Worm (Caenorhabditis elegans) whole organism, L1 larva: ENCODE data around the gene T28H10.2.

Experiments
- C04F5.9 ChIP-seq: sonication (generic microtip); optimal IDR thresholded peaks from 2 replicates; lab custom pipeline; 2016; ENCODE audit warnings: missing genetic modification characterization, missing compliant biosample characterization
- C34B4.2 ChIP-seq: sonication (generic microtip); optimal IDR thresholded peaks from 2 replicates; lab custom pipeline; 2017; ENCODE audit warnings: mild to moderate bottlenecking, missing genetic modification characterization, missing compliant biosample characterization
- aha-1 ChIP-seq: fragments of 150-350 bp; optimal IDR thresholded peaks from 2 replicates; lab custom pipeline; 2014; ENCODE audit warnings: missing biosample characterization, missing genetic modification characterization
- ama-1 ChIP-seq: fragments of 150-350 bp; optimal IDR thresholded peaks from 2 replicates; lab custom pipeline; 2014
- ceh-63 ChIP-seq: fragments of 200-800 bp; sonication (Bioruptor generic); optimal IDR thresholded peaks from 2 replicates; lab custom pipeline; 2018; ENCODE audit warnings: mild to moderate bottlenecking, missing genetic modification characterization, missing compliant biosample characterization
- ceh-88 ChIP-seq: fragments of 200-800 bp; sonication (Bioruptor generic); IDR thresholded peaks from 2 replicates; pipeline ENCODE4 v1.3.6; 2022; ENCODE audit warnings: missing genetic modification characterization, missing compliant biosample characterization
- ceh-90 ChIP-seq: sonication (generic microtip); optimal IDR thresholded peaks from 2 replicates; lab custom pipeline; 2016; ENCODE audit warnings: missing genetic modification characterization, missing compliant biosample characterization
- ces-1 ChIP-seq: fragments of 150-350 bp; optimal IDR thresholded peaks from 2 replicates; lab custom pipeline; 2014; ENCODE audit warnings: missing biosample characterization, missing genetic modification reagents, missing genetic modification characterization
- dpl-1 ChIP-seq, 3 experiments: fragments of 150-350 bp in 2 of 3; sonication (generic microtip) in 1 of 3; optimal IDR thresholded peaks; 2 replicates each; lab custom pipeline; 2014 to 2017; ENCODE audit warnings: missing biosample characterization in 3 of 3, missing genetic modification characterization in 3 of 3, missing genetic modification reagents in 3 of 3
- dsc-1 ChIP-seq: sonication (generic microtip); optimal IDR thresholded peaks from 2 replicates; lab custom pipeline; 2016; ENCODE audit warnings: mild to moderate bottlenecking, missing genetic modification characterization, missing compliant biosample characterization
- efl-1 ChIP-seq, 4 experiments: fragments of 150-350 bp; optimal IDR thresholded peaks in 3 of 4; peaks in 1 of 4; 1 replicate in 1 of 4; 2 replicates in 3 of 4; lab custom pipeline; 2014; ENCODE audit warnings: missing biosample characterization in 2 of 4, missing genetic modification characterization in 2 of 4, missing genetic modification reagents in 2 of 4
- efl-3 ChIP-seq: fragments of 200-800 bp; sonication (Bioruptor generic); optimal IDR thresholded peaks from 2 replicates; lab custom pipeline; 2018; ENCODE audit warnings: mild to moderate bottlenecking, missing genetic modification characterization, missing compliant biosample characterization
- egl-13 ChIP-seq: sonication (generic microtip); optimal IDR thresholded peaks from 2 replicates; lab custom pipeline; 2016; ENCODE audit warnings: missing genotype, missing genetic modification reagents, missing genetic modification characterization, missing compliant biosample characterization
- elt-2 ChIP-seq: sonication (generic microtip); optimal IDR thresholded peaks from 2 replicates; lab custom pipeline; 2016; ENCODE audit warnings: missing genetic modification characterization, mild to moderate bottlenecking, inconsistent platforms, missing compliant biosample characterization, missing genetic modification reagents
- elt-3 ChIP-seq, 6 experiments: fragments of 150-350 bp in 1 of 6; sonication (generic microtip); optimal IDR thresholded peaks; 2 replicates each; lab custom pipeline; 2017 to 2018; ENCODE audit warnings: missing biosample characterization in 6 of 6, missing genetic modification characterization in 6 of 6, inconsistent platforms in 1 of 6
- fkh-10 ChIP-seq: sonication (generic microtip); optimal IDR thresholded peaks from 2 replicates; lab custom pipeline; 2017; ENCODE audit warnings: missing biosample characterization, missing genetic modification reagents, missing genetic modification characterization
- fkh-4 ChIP-seq: sonication (generic microtip); optimal IDR thresholded peaks from 2 replicates; lab custom pipeline; 2016; ENCODE audit warnings: missing compliant biosample characterization, missing genetic modification characterization, borderline replicate concordance
- fkh-8 ChIP-seq: sonication (generic microtip); optimal IDR thresholded peaks from 2 replicates; lab custom pipeline; 2016; ENCODE audit warnings: mild to moderate bottlenecking, missing genetic modification characterization, missing compliant biosample characterization
- fos-1 ChIP-seq: fragments of 150-350 bp; optimal IDR thresholded peaks from 2 replicates; lab custom pipeline; 2014; ENCODE audit warnings: missing biosample characterization, missing genetic modification characterization
- grh-1 ChIP-seq: fragments of 200-800 bp; sonication (Bioruptor generic); IDR thresholded peaks from 2 replicates; pipeline ENCODE4 v1.3.6; 2022; ENCODE audit warnings: missing genetic modification reagents, missing genetic modification characterization, missing compliant biosample characterization
- hlh-17 ChIP-seq: fragments of 200-800 bp; sonication (Bioruptor generic); optimal IDR thresholded peaks from 2 replicates; lab custom pipeline; 2018; ENCODE audit warnings: missing genetic modification characterization, mild to moderate bottlenecking, missing compliant biosample characterization, moderate library complexity, borderline replicate concordance
- hpl-2 ChIP-seq: fragments of 150-350 bp; optimal IDR thresholded peaks from 2 replicates; lab custom pipeline; 2014; ENCODE audit warnings: missing biosample characterization, missing genetic modification reagents, missing genetic modification characterization
- irx-1 ChIP-seq: sonication (generic microtip); optimal IDR thresholded peaks from 2 replicates; lab custom pipeline; 2016; ENCODE audit warnings: missing genetic modification characterization, missing compliant biosample characterization
- isw-1 ChIP-seq: fragments of 200-800 bp; sonication (Bioruptor generic); IDR thresholded peaks from 2 replicates; pipeline ENCODE4 v1.3.6; 2022; ENCODE audit warnings: missing genetic modification characterization, missing compliant biosample characterization
- jun-1 ChIP-seq: fragments of 150-350 bp; optimal IDR thresholded peaks from 2 replicates; lab custom pipeline; 2014; ENCODE audit warnings: missing biosample characterization, missing genetic modification reagents, missing genetic modification characterization
- lin-13 ChIP-seq: fragments of 150-350 bp; optimal IDR thresholded peaks from 2 replicates; lab custom pipeline; 2014; ENCODE audit warnings: missing biosample characterization, missing genetic modification reagents, missing genetic modification characterization
- lin-14 ChIP-seq: fragments of 200-800 bp; sonication (Bioruptor generic); optimal IDR thresholded peaks from 2 replicates; lab custom pipeline; 2018; ENCODE audit warnings: mild to moderate bottlenecking, missing genetic modification characterization, moderate library complexity, missing compliant biosample characterization
- lin-35 ChIP-seq, 2 experiments: fragments of 150-350 bp; optimal IDR thresholded peaks; 2 replicates each; lab custom pipeline; 2014; ENCODE audit warnings: missing biosample characterization in 2 of 2, missing genetic modification characterization in 2 of 2, missing genetic modification reagents in 2 of 2
- lin-39 ChIP-seq: fragments of 150-350 bp; optimal IDR thresholded peaks from 2 replicates; lab custom pipeline; 2014; ENCODE audit warnings: missing biosample characterization, missing genetic modification reagents, missing genetic modification characterization
- lir-3 ChIP-seq: sonication (generic microtip); optimal IDR thresholded peaks from 2 replicates; lab custom pipeline; 2016; ENCODE audit warnings: mild to moderate bottlenecking, missing genetic modification characterization, moderate library complexity, missing compliant biosample characterization; ENCODE audit not compliant: poor library complexity
- nhr-20 ChIP-seq: sonication (generic microtip); optimal IDR thresholded peaks from 2 replicates; lab custom pipeline; 2016; ENCODE audit warnings: mild to moderate bottlenecking, missing genetic modification characterization, missing compliant biosample characterization
- nhr-237 ChIP-seq: fragments of 150-350 bp; optimal IDR thresholded peaks from 2 replicates; lab custom pipeline; 2014; ENCODE audit warnings: missing biosample characterization, missing genetic modification characterization
- nhr-28 ChIP-seq: fragments of 150-350 bp; optimal IDR thresholded peaks from 2 replicates; lab custom pipeline; 2014; ENCODE audit warnings: missing biosample characterization, missing genetic modification characterization
- nhr-47 ChIP-seq: sonication (generic microtip); optimal IDR thresholded peaks from 2 replicates; lab custom pipeline; 2016; ENCODE audit warnings: mild to moderate bottlenecking, missing genetic modification characterization, moderate library complexity, missing compliant biosample characterization
- nhr-76 ChIP-seq: sonication (generic microtip); optimal IDR thresholded peaks from 2 replicates; lab custom pipeline; 2017; ENCODE audit warnings: missing biosample characterization, missing genetic modification characterization
- nhr-77 ChIP-seq: fragments of 150-350 bp; optimal IDR thresholded peaks from 2 replicates; lab custom pipeline; 2014; ENCODE audit warnings: missing biosample characterization, missing genetic modification characterization
- nhr-84 ChIP-seq: sonication (generic microtip); optimal IDR thresholded peaks from 2 replicates; lab custom pipeline; 2017; ENCODE audit warnings: missing biosample characterization, missing genetic modification characterization
- nhr-90 ChIP-seq: sonication (generic microtip); optimal IDR thresholded peaks from 2 replicates; lab custom pipeline; 2016; ENCODE audit warnings: mild to moderate bottlenecking, missing genetic modification characterization, missing compliant biosample characterization; ENCODE audit not compliant: poor library complexity
- pqm-1 ChIP-seq: sonication (generic microtip); optimal IDR thresholded peaks from 3 replicates; lab custom pipeline; 2017; ENCODE audit warnings: missing biosample characterization, missing genetic modification characterization
- rnt-1 ChIP-seq: sonication (generic microtip); optimal IDR thresholded peaks from 2 replicates; lab custom pipeline; 2016; ENCODE audit warnings: mild to moderate bottlenecking, missing genetic modification characterization, moderate library complexity, missing compliant biosample characterization
- skn-1 ChIP-seq: fragments of 150-350 bp; optimal IDR thresholded peaks from 2 replicates; lab custom pipeline; 2014; ENCODE audit warnings: missing biosample characterization, missing genetic modification characterization
- snu-23 ChIP-seq: sonication (generic microtip); optimal IDR thresholded peaks from 2 replicates; lab custom pipeline; 2016; ENCODE audit warnings: missing genetic modification characterization, missing compliant biosample characterization
- sox-4 ChIP-seq: sonication (generic microtip); optimal IDR thresholded peaks from 2 replicates; lab custom pipeline; 2016; ENCODE audit warnings: missing genetic modification characterization, missing compliant biosample characterization
- sptf-1 ChIP-seq: fragments of 150-350 bp; optimal IDR thresholded peaks from 2 replicates; lab custom pipeline; 2014; ENCODE audit warnings: missing biosample characterization, missing genetic modification characterization
- unc-130 ChIP-seq: fragments of 150-350 bp; optimal IDR thresholded peaks from 2 replicates; lab custom pipeline; 2017; ENCODE audit warnings: missing biosample characterization, missing genetic modification characterization, inconsistent platforms
- unc-98 ChIP-seq: fragments of 200-800 bp; sonication (Bioruptor generic); IDR thresholded peaks from 2 replicates; pipeline ENCODE4 v1.3.6; 2022; ENCODE audit warnings: missing genetic modification characterization, missing compliant biosample characterization
- vab-15 ChIP-seq: sonication (generic microtip); optimal IDR thresholded peaks from 2 replicates; lab custom pipeline; 2017; ENCODE audit warnings: missing genotype, mild to moderate bottlenecking, missing genetic modification characterization, missing compliant biosample characterization
- xbp-1 ChIP-seq: sonication (generic microtip); optimal IDR thresholded peaks from 2 replicates; lab custom pipeline; 2016; ENCODE audit warnings: missing genetic modification characterization, missing compliant biosample characterization
- zip-4 ChIP-seq: fragments of 200-800 bp; sonication (Bioruptor generic); optimal IDR thresholded peaks from 2 replicates; lab custom pipeline; 2018; ENCODE audit warnings: mild to moderate bottlenecking, missing genetic modification characterization, moderate library complexity, missing compliant biosample characterization
- ztf-11 ChIP-seq, 2 experiments: sonication (generic microtip); optimal IDR thresholded peaks; 2 replicates each; lab custom pipeline; 2016 to 2017; ENCODE audit warnings: missing genetic modification characterization in 2 of 2, missing biosample characterization in 1 of 2, missing compliant biosample characterization in 1 of 2

Gene T28H10.2

ce11 chrV:12556904-12557303 lies 44.2 kb upstream of the T28H10.2 start (continued):
- TF ChIP-seq fkh-10 (GFP tag; lab: Kevin White, UChicago) (no peak), elt-3 (tag; optimal IDR thresholded peaks at IDR 0.05; lab: Kevin White, UChicago) (peak; percentile 10 to 90 (median 75)), isw-1 (GFP tag; lab: Robert Waterston, UW) (no peak), skn-1 (tag; lab: Kevin White, UChicago) (no peak), dpl-1 (GFP tag; optimal IDR thresholded peaks at IDR 0.05; lab: Kevin White, UChicago) (peak in 1 of 3 experiments; percentile 6), pqm-1 (tag; lab: Kevin White, UChicago) (no peak), xbp-1 (tag; lab: Kevin White, UChicago) (no peak), ztf-11 (tag; optimal IDR thresholded peaks at IDR 0.05; lab: Kevin White, UChicago) (no peak), fkh-8 (no peak), lin-13 (no peak), egl-13 (tag; lab: Kevin White, UChicago) (no peak), vab-15 (no peak), lin-14 (peak; percentile 52), ceh-90 (tag; lab: Kevin White, UChicago) (no peak), elt-2 (no peak), lin-35 (GFP tag; optimal IDR thresholded peaks at IDR 0.05; lab: Kevin White, UChicago) (no peak), fos-1 (tag; lab: Kevin White, UChicago) (no peak), dsc-1 (tag; lab: Kevin White, UChicago) (peak; percentile 5), sptf-1 (no peak), hlh-17 (GFP tag; lab: Kevin White, UChicago) (no peak), efl-3 (GFP tag; lab: Kevin White, UChicago) (no peak), aha-1 (tag; lab: Kevin White, UChicago) (no peak), C34B4.2 (tag; lab: Kevin White, UChicago) (no peak), lir-3 (tag; lab: Kevin White, UChicago) (no peak), fkh-4 (tag; lab: Kevin White, UChicago) (no peak), nhr-237 (tag; lab: Kevin White, UChicago) (no peak), nhr-28 (tag; lab: Kevin White, UChicago) (no peak), sox-4 (tag; lab: Kevin White, UChicago) (no peak), nhr-84 (tag; lab: Kevin White, UChicago) (no peak), nhr-20 (tag; lab: Kevin White, UChicago) (peak; percentile 61), nhr-77 (tag; lab: Kevin White, UChicago) (no peak), ceh-63 (GFP tag; lab: Kevin White, UChicago) (no peak), zip-4 (GFP tag; lab: Kevin White, UChicago) (no peak), irx-1 (tag; lab: Kevin White, UChicago) (no peak), snu-23 (peak; percentile 25), hpl-2 (GFP tag; lab: Kevin White, UChicago) (no peak), unc-130 (tag; lab: Kevin White, UChicago) (peak; percentile 39), ama-1 (lab: Kevin White, UChicago) (no peak), rnt-1 (tag; lab: Kevin White, UChicago) (no peak), efl-1 (optimal IDR thresholded peaks at IDR 0.05; lab: Kevin White, UChicago) (no peak), efl-1 (GFP tag; optimal IDR thresholded peaks at IDR 0.05 in 1 of 2; lab: Kevin White, UChicago) (no peak), nhr-47 (tag; lab: Kevin White, UChicago) (peak; percentile 20), jun-1 (no peak), nhr-76 (tag; lab: Kevin White, UChicago) (no peak), grh-1 (GFP tag; lab: Robert Waterston, UW) (peak; percentile 25; the same call in 1 of the 2 replicates), nhr-90 (peak; percentile 55), ceh-88 (GFP tag; lab: Robert Waterston, UW) (no peak), lin-39 (tag; lab: Kevin White, UChicago) (no peak), unc-98 (GFP tag; lab: Robert Waterston, UW) (no peak), ces-1 (GFP tag; lab: Kevin White, UChicago) (no peak), C04F5.9 (no peak)
